Worm (Caenorhabditis elegans) whole organism, young adult: ENCODE results near the gene athp-1.

Experiments used
- B0019.2 ChIP-seq: fragments of 200-800 bp; sonication (Bioruptor generic); conservative IDR thresholded peaks from 2 replicates; pipeline ENCODE4 v1.3.6; 2022; ENCODE audit warnings: missing genetic modification reagents, missing genetic modification characterization, missing compliant biosample characterization
- F10E7.11 ChIP-seq: sonication (generic microtip); optimal IDR thresholded peaks from 2 replicates; lab custom pipeline; 2017; ENCODE audit warnings: mild to moderate bottlenecking, missing genetic modification characterization, moderate library complexity, missing compliant biosample characterization
- F33H1.4 ChIP-seq: fragments of 200-800 bp; sonication (Bioruptor generic); IDR thresholded peaks from 2 replicates; pipeline ENCODE4 v1.3.6; 2022; ENCODE audit warnings: missing genetic modification reagents, missing genetic modification characterization, missing compliant biosample characterization
- F37B4.10 ChIP-seq: fragments of 200-800 bp; sonication (Bioruptor generic); IDR thresholded peaks from 2 replicates; pipeline ENCODE4 v1.3.6; 2022; ENCODE audit warnings: missing genetic modification characterization, missing compliant biosample characterization
- F57A8.1 ChIP-seq: fragments of 200-800 bp; sonication (Bioruptor generic); optimal IDR thresholded peaks from 2 replicates; lab custom pipeline; 2018; ENCODE audit warnings: mild to moderate bottlenecking, missing genetic modification characterization, moderate library complexity, missing compliant biosample characterization
- Y53G8AR.9 ChIP-seq: fragments of 200-800 bp; sonication (Bioruptor generic); conservative IDR thresholded peaks from 2 replicates; pipeline ENCODE4 v1.3.6; 2022; ENCODE audit warnings: missing genetic modification reagents, missing genetic modification characterization, missing compliant biosample characterization
- Y67H2A.10 ChIP-seq: fragments of 200-800 bp; sonication (Bioruptor generic); conservative IDR thresholded peaks from 2 replicates; pipeline ENCODE4 v1.3.6; 2022; ENCODE audit warnings: missing genetic modification reagents, missing genetic modification characterization, missing compliant biosample characterization
- Y79H2A.3 ChIP-seq: fragments of 200-800 bp; sonication (Bioruptor generic); conservative IDR thresholded peaks from 2 replicates; pipeline ENCODE4 v1.3.6; 2022; ENCODE audit warnings: missing genetic modification reagents, missing genetic modification characterization, missing compliant biosample characterization
- Y95B8A.8 ChIP-seq: fragments of 200-800 bp; sonication (Bioruptor generic); IDR thresholded peaks from 2 replicates; pipeline ENCODE4 v1.3.6; 2022; ENCODE audit warnings: missing genetic modification reagents, missing genetic modification characterization, missing compliant biosample characterization
- akir-1 ChIP-seq: fragments of 200-800 bp; sonication (Bioruptor generic); optimal IDR thresholded peaks from 2 replicates; lab custom pipeline; 2018; ENCODE audit warnings: mild to moderate bottlenecking, missing genetic modification characterization, moderate library complexity, missing compliant biosample characterization
- ama-1 ChIP-seq, 3 experiments: fragments of 150-350 bp in 1 of 3; sonication (generic microtip) in 2 of 3; optimal IDR thresholded peaks; 2 replicates each; lab custom pipeline; 2014 to 2018; ENCODE audit warnings: missing biosample characterization in 2 of 3, missing genetic modification characterization in 2 of 3, missing genetic modification reagents in 2 of 3
- attf-3 ChIP-seq: fragments of 200-800 bp; sonication (Bioruptor generic); conservative IDR thresholded peaks from 2 replicates; pipeline ENCODE4 v1.3.6; 2022; ENCODE audit warnings: missing genetic modification reagents, missing genetic modification characterization, missing compliant biosample characterization
- bed-2 ChIP-seq: fragments of 200-800 bp; sonication (Bioruptor generic); IDR thresholded peaks from 2 replicates; pipeline ENCODE4 v1.3.6; 2022; ENCODE audit warnings: missing genetic modification reagents, missing genetic modification characterization, missing compliant biosample characterization
- ccch-3 ChIP-seq: fragments of 200-800 bp; sonication (Bioruptor generic); optimal IDR thresholded peaks from 2 replicates; lab custom pipeline; 2018; ENCODE audit warnings: mild to moderate bottlenecking, missing genetic modification characterization, missing compliant biosample characterization
- cebp-1 ChIP-seq, 2 experiments: fragments of 200-800 bp in 1 of 2; sonication (Bioruptor generic) in 1 of 2; sonication (generic microtip) in 1 of 2; IDR thresholded peaks in 1 of 2; optimal IDR thresholded peaks in 1 of 2; 2 replicates each; pipeline versions ENCODE4 v1.3.6 to Lab custom; 2017 to 2022; ENCODE audit warnings: missing compliant biosample characterization in 2 of 2, missing genetic modification characterization in 2 of 2, mild to moderate bottlenecking in 1 of 2, missing genetic modification reagents in 1 of 2, moderate library complexity in 1 of 2
- ceh-58 ChIP-seq: fragments of 200-800 bp; sonication (Bioruptor generic); IDR thresholded peaks from 2 replicates; pipeline ENCODE4 v1.3.6; 2022; ENCODE audit warnings: missing genetic modification characterization, missing compliant biosample characterization
- ceh-79 ChIP-seq: sonication (generic microtip); optimal IDR thresholded peaks from 2 replicates; lab custom pipeline; 2017; ENCODE audit warnings: mild to moderate bottlenecking, missing genetic modification characterization, missing compliant biosample characterization
- ceh-91 ChIP-seq: fragments of 200-800 bp; sonication (Bioruptor generic); IDR thresholded peaks from 2 replicates; pipeline ENCODE4 v1.3.6; 2022; ENCODE audit warnings: missing genetic modification reagents, missing genetic modification characterization, missing compliant biosample characterization
- chd-7 ChIP-seq: sonication (generic microtip); optimal IDR thresholded peaks from 2 replicates; lab custom pipeline; 2016; ENCODE audit warnings: mild to moderate bottlenecking, missing genetic modification characterization, moderate library complexity, missing compliant biosample characterization
- die-1 ChIP-seq: sonication (generic microtip); optimal IDR thresholded peaks from 2 replicates; lab custom pipeline; 2016; ENCODE audit warnings: missing genotype, mild to moderate bottlenecking, missing genetic modification characterization, missing compliant biosample characterization
- dpl-1 ChIP-seq: fragments of 150-350 bp; optimal IDR thresholded peaks from 2 replicates; lab custom pipeline; 2014; ENCODE audit warnings: missing biosample characterization, missing genetic modification reagents, missing genetic modification characterization
- efl-1 ChIP-seq: fragments of 150-350 bp; optimal IDR thresholded peaks from 2 replicates; lab custom pipeline; 2014; ENCODE audit warnings: missing biosample characterization, missing genetic modification reagents, missing genetic modification characterization
- egrh-3 ChIP-seq: fragments of 200-800 bp; sonication (Bioruptor generic); IDR thresholded peaks from 2 replicates; pipeline ENCODE4 v1.3.6; 2022; ENCODE audit warnings: missing genetic modification reagents, missing genetic modification characterization, missing compliant biosample characterization
- ekl-4 ChIP-seq: fragments of 200-800 bp; sonication (Bioruptor generic); IDR thresholded peaks from 2 replicates; pipeline ENCODE4 v1.3.6; 2022; ENCODE audit warnings: missing genetic modification reagents, missing genetic modification characterization, missing compliant biosample characterization
- ets-4 ChIP-seq: fragments of 200-800 bp; sonication (Bioruptor generic); optimal IDR thresholded peaks from 2 replicates; lab custom pipeline; 2018; ENCODE audit warnings: mild to moderate bottlenecking, missing genetic modification characterization, missing compliant biosample characterization
- gei-17 ChIP-seq: fragments of 200-800 bp; sonication (Bioruptor generic); optimal IDR thresholded peaks from 2 replicates; lab custom pipeline; 2018; ENCODE audit warnings: mild to moderate bottlenecking, missing genetic modification characterization, missing compliant biosample characterization
- him-1 ChIP-seq: sonication (generic microtip); optimal IDR thresholded peaks from 2 replicates; lab custom pipeline; 2016; ENCODE audit warnings: missing genotype, missing genetic modification reagents, missing genetic modification characterization, missing compliant biosample characterization
- hmg-20 ChIP-seq: fragments of 200-800 bp; sonication (Bioruptor generic); IDR thresholded peaks from 2 replicates; pipeline ENCODE4 v1.3.6; 2022; ENCODE audit warnings: missing genetic modification reagents, missing genetic modification characterization, missing compliant biosample characterization
- hsf-1 ChIP-seq: fragments of 200-800 bp; sonication (Bioruptor generic); IDR thresholded peaks from 2 replicates; pipeline ENCODE4 v1.3.6; 2022; ENCODE audit warnings: missing genetic modification reagents, missing genetic modification characterization, missing compliant biosample characterization
- let-526 ChIP-seq: fragments of 200-800 bp; sonication (Bioruptor generic); IDR thresholded peaks from 2 replicates; pipeline ENCODE4 v1.3.6; 2022; ENCODE audit warnings: missing genetic modification reagents, missing genetic modification characterization, missing compliant biosample characterization
- let-607 ChIP-seq, 2 experiments: fragments of 200-800 bp in 1 of 2; sonication (Bioruptor generic) in 1 of 2; sonication (generic microtip) in 1 of 2; optimal IDR thresholded peaks; 2 replicates each; lab custom pipeline; 2016 to 2018; ENCODE audit warnings: mild to moderate bottlenecking in 2 of 2, missing compliant biosample characterization in 2 of 2, missing genetic modification characterization in 2 of 2, moderate library complexity in 2 of 2, missing genotype in 1 of 2
- lin-35 ChIP-seq, 3 experiments: fragments of 150-350 bp in 2 of 3; sonication (generic microtip) in 1 of 3; optimal IDR thresholded peaks; 2 replicates each; lab custom pipeline; 2014 to 2018; ENCODE audit warnings: missing biosample characterization in 3 of 3, missing genetic modification characterization in 3 of 3, missing genetic modification reagents in 3 of 3
- lsl-1 ChIP-seq: fragments of 200-800 bp; sonication (Bioruptor generic); optimal IDR thresholded peaks from 2 replicates; lab custom pipeline; 2018; ENCODE audit warnings: mild to moderate bottlenecking, missing genetic modification characterization, moderate library complexity, missing compliant biosample characterization
- madf-3 ChIP-seq: fragments of 200-800 bp; sonication (Bioruptor generic); IDR thresholded peaks from 2 replicates; pipeline ENCODE4 v1.3.6; 2022; ENCODE audit warnings: missing genetic modification reagents, missing genetic modification characterization, missing compliant biosample characterization
- madf-8 ChIP-seq: fragments of 200-800 bp; sonication (Bioruptor generic); conservative IDR thresholded peaks from 2 replicates; pipeline ENCODE4 v1.3.6; 2022; ENCODE audit warnings: missing genetic modification reagents, missing genetic modification characterization, missing compliant biosample characterization
- mes-4 ChIP-seq: sonication (generic microtip); optimal IDR thresholded peaks from 2 replicates; lab custom pipeline; 2016; ENCODE audit warnings: missing genotype, missing genetic modification characterization, missing compliant biosample characterization
- mxl-1 ChIP-seq: sonication (generic microtip); optimal IDR thresholded peaks from 2 replicates; lab custom pipeline; 2016; ENCODE audit warnings: missing genetic modification characterization, missing compliant biosample characterization
- nfya-2 ChIP-seq: fragments of 200-800 bp; sonication (Bioruptor generic); IDR thresholded peaks from 2 replicates; pipeline ENCODE4 v1.3.6; 2022; ENCODE audit warnings: missing genetic modification reagents, missing genetic modification characterization, missing compliant biosample characterization
- nhr-27 ChIP-seq: fragments of 200-800 bp; sonication (Bioruptor generic); optimal IDR thresholded peaks from 2 replicates; lab custom pipeline; 2018; ENCODE audit warnings: mild to moderate bottlenecking, missing genetic modification characterization, moderate library complexity, missing compliant biosample characterization
- nhr-80 ChIP-seq: sonication (generic microtip); optimal IDR thresholded peaks from 2 replicates; lab custom pipeline; 2016; ENCODE audit warnings: missing genetic modification characterization, missing compliant biosample characterization
- pbrm-1 ChIP-seq: fragments of 200-800 bp; sonication (Bioruptor generic); IDR thresholded peaks from 2 replicates; pipeline ENCODE4 v1.3.6; 2022; ENCODE audit warnings: missing genetic modification reagents, missing genetic modification characterization, missing compliant biosample characterization
- pha-4 ChIP-seq: fragments of 150-350 bp; sonication (generic microtip); optimal IDR thresholded peaks from 2 replicates; lab custom pipeline; 2014; ENCODE audit warnings: missing biosample characterization, missing genetic modification reagents, missing genetic modification characterization
- repo-1 ChIP-seq: sonication (generic microtip); optimal IDR thresholded peaks from 2 replicates; lab custom pipeline; 2017; ENCODE audit warnings: mild to moderate bottlenecking, missing genetic modification characterization, missing compliant biosample characterization
- snpc-4 ChIP-seq, 5 experiments: fragments of 150-350 bp in 1 of 5; sonication (generic microtip) in 4 of 5; optimal IDR thresholded peaks; 2 replicates each; lab custom pipeline; 2014 to 2018; ENCODE audit warnings: missing genetic modification characterization in 5 of 5, missing biosample characterization in 3 of 5, antibody characterized with exemption in 2 of 5, mild to moderate bottlenecking in 2 of 5, missing compliant biosample characterization in 2 of 5, missing genotype in 2 of 5, moderate library complexity in 2 of 5, missing genetic modification reagents in 1 of 5
- tbx-9 ChIP-seq: sonication (generic microtip); optimal IDR thresholded peaks from 2 replicates; lab custom pipeline; 2016; ENCODE audit warnings: borderline replicate concordance, missing genetic modification characterization, inconsistent platforms, missing compliant biosample characterization
- unc-62 ChIP-seq: fragments of 150-350 bp; optimal IDR thresholded peaks from 2 replicates; lab custom pipeline; 2014; ENCODE audit warnings: missing biosample characterization, missing genetic modification reagents, missing genetic modification characterization
- ztf-22 ChIP-seq: fragments of 200-800 bp; sonication (Bioruptor generic); optimal IDR thresholded peaks from 2 replicates; lab custom pipeline; 2018; ENCODE audit warnings: mild to moderate bottlenecking, missing genetic modification characterization, moderate library complexity, missing compliant biosample characterization
- ztf-28 ChIP-seq: fragments of 200-800 bp; sonication (Bioruptor generic); IDR thresholded peaks from 2 replicates; pipeline ENCODE4 v1.3.6; 2022; ENCODE audit warnings: missing genetic modification reagents, missing genetic modification characterization, missing compliant biosample characterization

Gene athp-1

DNA sequence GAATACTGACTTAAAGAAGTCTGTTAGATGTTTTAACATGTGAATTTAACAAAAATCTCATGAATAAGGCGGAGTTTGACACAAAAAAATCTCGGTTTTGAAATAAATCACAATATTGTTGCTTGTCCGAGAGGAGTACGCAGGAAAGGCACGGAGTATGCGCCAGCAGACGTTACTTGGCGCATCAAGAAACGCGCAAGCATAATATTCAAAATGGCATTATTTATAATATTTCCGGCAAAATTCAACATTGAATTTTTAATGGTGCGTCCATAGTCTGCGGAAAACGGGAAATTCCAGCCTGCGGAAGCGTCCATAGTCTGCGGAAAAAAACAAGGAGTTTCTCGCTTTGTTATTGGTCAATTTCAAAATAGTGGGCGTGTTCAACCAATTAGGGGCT is 36.7 kb upstream of the athp-1 start, which contains the start of gene pde-12 (continued):
- no peak; the same call in 1 of the 2 replicates for TF ChIP-seq nfya-2 (GFP tag; lab: Robert Waterston, UW)
- no peak for TF ChIP-seq egrh-3 (GFP tag; lab: Robert Waterston, UW)
- no peak; the same call in none of the 2 replicates for TF ChIP-seq F33H1.4 (GFP tag; lab: Robert Waterston, UW)
- TF ChIP-seq ztf-28, result no peak
- no peak for TF ChIP-seq die-1 (tag; lab: Kevin White, UChicago)
- TF ChIP-seq cebp-1 (GFP tag; IDR thresholded peaks at IDR 0.05; lab: Robert Waterston, UW), result no peak
- peak; percentile 77 for TF ChIP-seq cebp-1 (tag; optimal IDR thresholded peaks at IDR 0.05; lab: Kevin White, UChicago)
- TF ChIP-seq F10E7.11 (tag; lab: Kevin White, UChicago), result no peak
- no peak for TF ChIP-seq unc-62 (GFP tag; lab: Kevin White, UChicago)
- TF ChIP-seq madf-8, result peak; percentile 42
- TF ChIP-seq ceh-58, result no peak
- no peak for TF ChIP-seq attf-3 (GFP tag; lab: Robert Waterston, UW)
- TF ChIP-seq hmg-20 (GFP tag; lab: Robert Waterston, UW), result peak; percentile 75; the same call in 1 of the 2 replicates
- no peak for TF ChIP-seq F37B4.10
- TF ChIP-seq efl-1, result peak; percentile 19
- TF ChIP-seq pbrm-1, result no peak; the same call in 1 of the 2 replicates
- TF ChIP-seq chd-7 (tag; lab: Kevin White, UChicago), result no peak
- TF ChIP-seq ceh-91, result no peak
- TF ChIP-seq ccch-3, result no peak
- no peak for TF ChIP-seq tbx-9 (tag; lab: Kevin White, UChicago)
- TF ChIP-seq mes-4, result no peak
- TF ChIP-seq ama-1 (optimal IDR thresholded peaks at IDR 0.05; lab: Kevin White, UChicago), result no peak
- TF ChIP-seq ama-1 (GFP tag; optimal IDR thresholded peaks at IDR 0.05; lab: Kevin White, UChicago), result no peak
- TF ChIP-seq snpc-4 (GFP tag; optimal IDR thresholded peaks at IDR 0.05; lab: Kevin White, UChicago), result no peak
- TF ChIP-seq snpc-4 (tag; optimal IDR thresholded peaks at IDR 0.05; lab: Kevin White, UChicago), result peak in 3 of 4 experiments; percentile 44 to 55 (median 55)
- no peak for TF ChIP-seq ets-4 (GFP tag; lab: Kevin White, UChicago)
- no peak for TF ChIP-seq Y67H2A.10 (GFP tag; lab: Robert Waterston, UW)
- TF ChIP-seq Y79H2A.3, result no peak
- TF ChIP-seq madf-3 (GFP tag; lab: Robert Waterston, UW), result no peak
- TF ChIP-seq nhr-80 (tag; lab: Kevin White, UChicago), result peak; percentile 2
- no peak for TF ChIP-seq ceh-79 (tag; lab: Kevin White, UChicago)
- TF ChIP-seq lin-35 (GFP tag; optimal IDR thresholded peaks at IDR 0.05; lab: Kevin White, UChicago), result peak in 1 of 3 experiments; percentile 88
- no peak for TF ChIP-seq bed-2

DNA sequence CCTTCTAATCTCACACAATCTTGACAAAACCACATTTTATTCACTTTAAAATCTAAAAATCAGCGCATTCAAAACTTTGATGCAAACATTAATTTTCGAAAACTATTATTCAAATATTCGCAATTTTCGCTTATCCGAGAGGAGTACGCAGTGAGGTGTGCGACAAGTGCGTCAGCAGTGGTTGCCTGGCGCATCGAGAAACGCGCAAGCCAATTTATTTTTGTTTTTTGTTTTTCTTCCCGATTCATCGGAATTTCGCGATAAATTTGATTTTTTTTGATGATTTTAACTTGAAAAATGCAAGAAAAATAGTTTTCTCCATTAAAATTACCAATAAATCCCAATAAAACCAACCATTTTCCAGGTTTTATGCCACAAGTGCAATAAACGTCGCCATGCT is 32.7 kb upstream of the athp-1 start, which contains the start of the genes fbxb-85 and hex-3:
Gene fbxb-85 (minus strand): TSS at position 106 of the 400 bp plus-strand sequence.
Gene hex-3 (plus strand): TSS at position 365 of the 400 bp plus-strand sequence.
- TF ChIP-seq hsf-1 (GFP tag; lab: Robert Waterston, UW) (peak; percentile 81), akir-1 (peak; percentile 25), Y53G8AR.9 (peak; percentile 96), repo-1 (tag; lab: Kevin White, UChicago) (peak; percentile 90), ekl-4 (GFP tag; lab: Robert Waterston, UW) (peak; percentile 93), mxl-1 (tag; lab: Kevin White, UChicago) (no peak), let-607 (tag; optimal IDR thresholded peaks at IDR 0.05; lab: Kevin White, UChicago) (peak; percentile 40 to 67), lin-35 (GFP tag; optimal IDR thresholded peaks at IDR 0.05; lab: Kevin White, UChicago) (peak; percentile 30 to 95 (median 76)), lsl-1 (GFP tag; lab: Kevin White, UChicago) (peak; percentile 80), nhr-27 (no peak), ztf-22 (GFP tag; lab: Kevin White, UChicago) (peak; percentile 19), Y95B8A.8 (GFP tag; lab: Robert Waterston, UW) (peak; percentile 44; the same call in 1 of the 2 replicates), gei-17 (GFP tag; lab: Kevin White, UChicago) (peak; percentile 75), F57A8.1 (no peak), dpl-1 (GFP tag; lab: Kevin White, UChicago) (peak; percentile 60), let-526 (GFP tag; lab: Robert Waterston, UW) (no peak), B0019.2 (peak; percentile 42; the same call in 1 of the 2 replicates), him-1 (tag; lab: Kevin White, UChicago) (peak; percentile 42), attf-3 (GFP tag; lab: Robert Waterston, UW) (no peak), pha-4 (peak; percentile 87)
